Worm (Caenorhabditis elegans) whole organism, L1 larva: Measurements from ENCODE around the gene jmjd-3.2.

ENCODE experiments used
- aly-2 ChIP-seq: fragments of 150-350 bp; optimal IDR thresholded peaks from 2 replicates; lab custom pipeline; 2014; ENCODE audit warnings: missing biosample characterization, missing genetic modification characterization
- ama-1 ChIP-seq: fragments of 150-350 bp; optimal IDR thresholded peaks from 2 replicates; lab custom pipeline; 2014
- jun-1 ChIP-seq: fragments of 150-350 bp; optimal IDR thresholded peaks from 2 replicates; lab custom pipeline; 2014; ENCODE audit warnings: missing biosample characterization, missing genetic modification reagents, missing genetic modification characterization
- lin-39 ChIP-seq: fragments of 150-350 bp; optimal IDR thresholded peaks from 2 replicates; lab custom pipeline; 2014; ENCODE audit warnings: missing biosample characterization, missing genetic modification reagents, missing genetic modification characterization
- lir-3 ChIP-seq: sonication (generic microtip); optimal IDR thresholded peaks from 2 replicates; lab custom pipeline; 2016; ENCODE audit warnings: mild to moderate bottlenecking, missing genetic modification characterization, moderate library complexity, missing compliant biosample characterization; ENCODE audit not compliant: poor library complexity
- lsy-2 ChIP-seq, 2 experiments: fragments of 150-350 bp; optimal IDR thresholded peaks; 2 replicates each; lab custom pipeline; 2014; ENCODE audit warnings: missing biosample characterization in 2 of 2, missing genetic modification characterization in 2 of 2
- nhr-28 ChIP-seq: fragments of 150-350 bp; optimal IDR thresholded peaks from 2 replicates; lab custom pipeline; 2014; ENCODE audit warnings: missing biosample characterization, missing genetic modification characterization
- nhr-71 ChIP-seq: sonication (generic microtip); optimal IDR thresholded peaks from 2 replicates; lab custom pipeline; 2016; ENCODE audit warnings: mild to moderate bottlenecking, missing genetic modification characterization, moderate library complexity, missing compliant biosample characterization
- sox-4 ChIP-seq: sonication (generic microtip); optimal IDR thresholded peaks from 2 replicates; lab custom pipeline; 2016; ENCODE audit warnings: missing genetic modification characterization, missing compliant biosample characterization
- ztf-11 ChIP-seq, 2 experiments: sonication (generic microtip); optimal IDR thresholded peaks; 2 replicates each; lab custom pipeline; 2016 to 2017; ENCODE audit warnings: missing genetic modification characterization in 2 of 2, missing biosample characterization in 1 of 2, missing compliant biosample characterization in 1 of 2

ce11 chrX:14447498-14447897 lies 512 bp upstream of the jmjd-3.2 start:
- TF ChIP-seq aly-2 (tag; lab: Kevin White, UChicago) (no peak), lir-3 (tag; lab: Kevin White, UChicago) (no peak), nhr-28 (tag; lab: Kevin White, UChicago) (no peak), ama-1 (lab: Kevin White, UChicago) (no peak), nhr-71 (tag; lab: Kevin White, UChicago) (no peak), lin-39 (tag; lab: Kevin White, UChicago) (no peak), jun-1 (no peak), sox-4 (tag; lab: Kevin White, UChicago) (no peak), lsy-2 (tag; optimal IDR thresholded peaks at IDR 0.05; lab: Kevin White, UChicago) (no peak), ztf-11 (tag; optimal IDR thresholded peaks at IDR 0.05; lab: Kevin White, UChicago) (no peak)
